Worm (Caenorhabditis elegans): ENCODE results near the gene F45E1.5.
A peak's percentile ranks its signal among the peaks of the same experiment; 100 is the strongest.

F45E1.5 gene

ce11 chrX:8021609-8022008, 45.1 kb downstream of the F45E1.5 start:
- TF ChIP-seq lin-13 (GFP tag; optimal IDR thresholded peaks at IDR 0.05) = peak; percentile 73
- TF ChIP-seq dmd-4 (tag; optimal IDR thresholded peaks at IDR 0.05) = no peak
- no peak for TF ChIP-seq lin-39 (tag; optimal IDR thresholded peaks at IDR 0.05)
- TF ChIP-seq sem-4 (tag; optimal IDR thresholded peaks at IDR 0.05) = peak; percentile 69
- TF ChIP-seq ztf-1 (GFP tag; conservative IDR thresholded peaks at IDR 0.05) = no peak
- TF ChIP-seq crh-2 (tag; optimal IDR thresholded peaks at IDR 0.05) = peak; percentile 87
- TF ChIP-seq ceh-16 (tag; optimal IDR thresholded peaks at IDR 0.05) = no peak
- peak; percentile 77 for TF ChIP-seq mab-5 (tag; optimal IDR thresholded peaks at IDR 0.05)
- TF ChIP-seq mbf-1 (tag; optimal IDR thresholded peaks at IDR 0.05) = no peak
- no peak for TF ChIP-seq snpc-4 (tag; optimal IDR thresholded peaks at IDR 0.05)
- no peak for TF ChIP-seq gmeb-1 (tag; optimal IDR thresholded peaks at IDR 0.05)
- no peak for TF ChIP-seq nhr-23 (tag; optimal IDR thresholded peaks at IDR 0.05)
- TF ChIP-seq unc-39 (tag; optimal IDR thresholded peaks at IDR 0.05) = no peak
- peak; percentile 88 for TF ChIP-seq nhr-6 (tag; optimal IDR thresholded peaks at IDR 0.05)
- no peak for TF ChIP-seq nhr-10 (tag; optimal IDR thresholded peaks at IDR 0.05)
- TF ChIP-seq aly-2 (tag; optimal IDR thresholded peaks at IDR 0.05) = no peak
- TF ChIP-seq F13H6.1 (tag; optimal IDR thresholded peaks at IDR 0.05) = peak; percentile 90
- peak; percentile 34 to 89 for TF ChIP-seq lsy-2 (tag; optimal IDR thresholded peaks at IDR 0.05)
- no peak for TF ChIP-seq nhr-11 (tag; optimal IDR thresholded peaks at IDR 0.05)
- TF ChIP-seq unc-55 (GFP tag; optimal IDR thresholded peaks at IDR 0.05) = peak; percentile 31
- peak; percentile 89 for TF ChIP-seq C34F6.9 (tag; optimal IDR thresholded peaks at IDR 0.05)
- TF ChIP-seq ceh-82 (tag; optimal IDR thresholded peaks at IDR 0.05) = peak; percentile 37
- no peak for TF ChIP-seq ZK546.5 (tag; optimal IDR thresholded peaks at IDR 0.05)
- TF ChIP-seq mdl-1 (tag; optimal IDR thresholded peaks at IDR 0.05) = peak; percentile 10 to 83
- TF ChIP-seq elt-1 (tag; optimal IDR thresholded peaks at IDR 0.05) = no peak
- peak; percentile 83 for TF ChIP-seq lin-11 (tag; optimal IDR thresholded peaks at IDR 0.05)
- no peak for TF ChIP-seq elt-3 (tag; optimal IDR thresholded peaks at IDR 0.05)
- no peak for TF ChIP-seq ztf-11 (tag; optimal IDR thresholded peaks at IDR 0.05)
- TF ChIP-seq skn-1 (tag; optimal IDR thresholded peaks at IDR 0.05) = no peak
- no peak for TF ChIP-seq peb-1 (tag; optimal IDR thresholded peaks at IDR 0.05)
- TF ChIP-seq ama-1 (optimal IDR thresholded peaks at IDR 0.05) = peak; percentile 2
- no peak for TF ChIP-seq nhr-237 (tag; optimal IDR thresholded peaks at IDR 0.05)
- TF ChIP-seq unc-62 (GFP tag; optimal IDR thresholded peaks at IDR 0.05) = peak; percentile 29
- no peak for TF ChIP-seq nhr-77 (tag; optimal IDR thresholded peaks at IDR 0.05)
- no peak for TF ChIP-seq R02D3.7 (tag; optimal IDR thresholded peaks at IDR 0.05)
- TF ChIP-seq nhr-129 (tag; optimal IDR thresholded peaks at IDR 0.05) = peak; percentile 93
- TF ChIP-seq egl-27 (tag; optimal IDR thresholded peaks at IDR 0.05) = peak; percentile 46
- TF ChIP-seq alr-1 (tag; optimal IDR thresholded peaks at IDR 0.05) = no peak
- peak; percentile 36 for TF ChIP-seq sma-3 (GFP tag; optimal IDR thresholded peaks at IDR 0.05)
- no peak for TF ChIP-seq nhr-12 (tag; optimal IDR thresholded peaks at IDR 0.05)
- TF ChIP-seq blmp-1 (tag; optimal IDR thresholded peaks at IDR 0.05; ENCODE audit: insufficient read depth) = no peak
- TF ChIP-seq nhr-25 (tag; optimal IDR thresholded peaks at IDR 0.05) = no peak
- TF ChIP-seq nhr-21 (tag; optimal IDR thresholded peaks at IDR 0.05) = peak; percentile 72
- no peak for TF ChIP-seq fos-1 (tag; optimal IDR thresholded peaks at IDR 0.05)
- TF ChIP-seq zag-1 (tag; optimal IDR thresholded peaks at IDR 0.05) = peak; percentile 3
- peak; percentile 98 for TF ChIP-seq Y55F3AM.14 (GFP tag; optimal IDR thresholded peaks at IDR 0.05)
- TF ChIP-seq ztf-4 (tag; optimal IDR thresholded peaks at IDR 0.05) = peak; percentile 86
- peak; percentile 81 for TF ChIP-seq sma-9 (GFP tag; optimal IDR thresholded peaks at IDR 0.05)
- TF ChIP-seq sma-9 (tag; optimal IDR thresholded peaks at IDR 0.05) = no peak

All from whole organism, L2 larva.